Worm (Caenorhabditis elegans) whole organism, midembryonic: ENCODE measurements around the gene ZK262.20.

Experiments
- T22C8.4 ChIP-seq: fragments of 200-800 bp; sonication (Bioruptor generic); IDR thresholded peaks from 2 replicates; pipeline ENCODE4 v1.3.6; 2022; ENCODE audit warnings: missing genetic modification characterization, missing compliant biosample characterization
- cog-1 ChIP-seq: sonication (generic microtip); optimal IDR thresholded peaks from 2 replicates; lab custom pipeline; 2016; ENCODE audit warnings: missing genetic modification characterization, missing compliant biosample characterization
- flt-1 ChIP-seq: fragments of 200-800 bp; sonication (Bioruptor generic); IDR thresholded peaks from 2 replicates; pipeline ENCODE4 v1.3.6; 2022; ENCODE audit warnings: missing genetic modification characterization, missing compliant biosample characterization
- klf-2 ChIP-seq: fragments of 200-800 bp; sonication (Bioruptor generic); conservative IDR thresholded peaks from 2 replicates; pipeline ENCODE4 v1.3.6; 2022; ENCODE audit warnings: missing genetic modification reagents, missing genetic modification characterization, missing compliant biosample characterization
- med-1 ChIP-seq: sonication (generic microtip); optimal IDR thresholded peaks from 2 replicates; lab custom pipeline; 2017; ENCODE audit warnings: missing genetic modification characterization, mild to moderate bottlenecking, missing compliant biosample characterization, antibody characterized with exemption, missing genetic modification reagents; ENCODE audit not compliant: insufficient read depth
- ref-1 ChIP-seq: fragments of 200-800 bp; sonication (Bioruptor generic); conservative IDR thresholded peaks from 2 replicates; pipeline ENCODE4 v1.3.6; 2022; ENCODE audit warnings: missing genetic modification reagents, missing genetic modification characterization, missing compliant biosample characterization
- tab-1 ChIP-seq: fragments of 200-800 bp; sonication (Bioruptor generic); IDR thresholded peaks from 2 replicates; pipeline ENCODE4 v1.3.6; 2022; ENCODE audit warnings: missing genetic modification characterization, missing compliant biosample characterization
- ztf-23 ChIP-seq: fragments of 200-800 bp; sonication (Bioruptor generic); IDR thresholded peaks from 2 replicates; pipeline ENCODE4 v1.3.6; 2022; ENCODE audit warnings: missing genetic modification reagents, missing genetic modification characterization, missing compliant biosample characterization
- ztf-29 ChIP-seq: fragments of 200-800 bp; sonication (Bioruptor generic); IDR thresholded peaks from 2 replicates; pipeline ENCODE4 v1.3.6; 2022; ENCODE audit warnings: missing genetic modification reagents, missing genetic modification characterization, missing compliant biosample characterization

The ZK262.20 gene

DNA sequence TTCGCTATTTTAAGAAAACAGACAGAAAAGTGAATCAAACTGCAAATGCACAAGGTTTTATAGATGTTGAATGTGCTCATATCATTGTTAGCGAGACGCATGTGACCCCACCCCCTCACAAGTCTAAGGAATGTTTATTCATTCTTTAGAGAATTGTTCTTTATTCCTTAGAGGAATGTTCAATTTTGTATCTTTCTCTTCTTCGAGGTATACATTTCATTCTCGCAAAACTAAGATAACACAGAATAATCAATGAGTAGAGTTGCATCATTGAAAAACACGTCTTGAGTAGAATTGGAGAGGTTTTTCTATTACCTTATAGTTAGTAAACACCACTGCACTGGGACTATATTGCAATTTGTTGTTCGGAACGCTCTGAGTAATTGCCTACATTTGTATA lies at the start of gene ZK262.20:
Gene ZK262.20 (minus strand): TSS at position 101 of the 400 bp plus-strand sequence.
- TF ChIP-seq tab-1 (GFP tag; lab: Robert Waterston, UW): no peak
- no peak for TF ChIP-seq med-1 (GFP tag; lab: Kevin White, UChicago)
- no peak for TF ChIP-seq cog-1 (tag; lab: Kevin White, UChicago)
- no peak for TF ChIP-seq flt-1 (GFP tag; lab: Robert Waterston, UW)
- no peak for TF ChIP-seq T22C8.4
- no peak for TF ChIP-seq ref-1 (GFP tag; lab: Robert Waterston, UW)
- TF ChIP-seq ztf-23 (GFP tag; lab: Robert Waterston, UW): no peak
- TF ChIP-seq ztf-29 (GFP tag; lab: Robert Waterston, UW): no peak
- TF ChIP-seq klf-2 (GFP tag; lab: Robert Waterston, UW): no peak

DNA sequence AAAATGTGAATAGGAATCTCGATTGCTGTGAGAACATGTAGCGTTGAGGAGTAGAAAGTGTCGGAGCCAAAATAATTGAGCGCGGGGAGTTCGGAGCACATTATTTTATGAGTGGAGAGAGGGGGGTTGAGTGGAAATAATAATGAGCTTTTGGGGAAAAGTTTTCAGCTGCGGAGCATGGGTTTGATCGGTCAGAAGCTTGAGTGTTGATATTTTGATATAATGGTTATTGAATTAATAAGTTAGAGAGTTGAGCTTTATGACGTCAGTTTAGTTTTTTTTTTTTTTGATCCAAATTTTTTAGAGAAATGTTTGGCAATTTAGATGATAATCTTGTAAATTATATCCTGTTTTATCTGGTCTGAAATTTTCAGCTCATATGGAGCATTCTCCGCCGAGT lies 45.4 kb upstream of the ZK262.20 start, which contains the start of gene srh-178:
Gene srh-178 (minus strand): TSS at position 101 of the 400 bp plus-strand sequence.
- TF ChIP-seq med-1 (GFP tag; lab: Kevin White, UChicago) (no peak), flt-1 (GFP tag; lab: Robert Waterston, UW) (no peak), ztf-29 (GFP tag; lab: Robert Waterston, UW) (no peak), klf-2 (GFP tag; lab: Robert Waterston, UW) (no peak), ztf-23 (GFP tag; lab: Robert Waterston, UW) (no peak), cog-1 (tag; lab: Kevin White, UChicago) (no peak), tab-1 (GFP tag; lab: Robert Waterston, UW) (no peak), ref-1 (GFP tag; lab: Robert Waterston, UW) (no peak), T22C8.4 (no peak)

DNA sequence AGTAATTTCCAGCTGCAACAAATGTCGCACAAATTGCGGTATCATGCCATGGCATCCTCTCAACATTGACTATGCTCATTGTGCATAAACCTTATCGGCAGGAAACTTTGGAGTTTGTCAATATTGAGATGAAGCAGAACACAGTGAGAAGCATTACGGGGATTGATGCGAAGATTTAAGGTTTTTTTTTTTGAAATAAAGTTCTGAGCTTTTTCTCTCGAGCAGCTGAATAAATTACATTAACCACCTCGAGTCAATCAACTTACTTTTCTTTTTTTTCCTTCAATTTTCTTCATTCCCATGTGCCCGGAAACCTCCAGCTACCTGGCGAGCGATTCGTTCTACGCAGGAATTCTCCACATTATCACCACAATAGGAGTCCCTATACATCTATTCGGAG lies 41.2 kb upstream of the ZK262.20 start, which contains the start of gene srh-179:
Gene srh-179 (plus strand): TSS at position 301 of the 400 bp plus-strand sequence.
- TF ChIP-seq ztf-23 (GFP tag; lab: Robert Waterston, UW): no peak
- TF ChIP-seq med-1 (GFP tag; lab: Kevin White, UChicago): no peak
- no peak for TF ChIP-seq T22C8.4
- no peak for TF ChIP-seq ztf-29 (GFP tag; lab: Robert Waterston, UW)
- TF ChIP-seq tab-1 (GFP tag; lab: Robert Waterston, UW): no peak
- TF ChIP-seq flt-1 (GFP tag; lab: Robert Waterston, UW): no peak
- no peak for TF ChIP-seq cog-1 (tag; lab: Kevin White, UChicago)
- TF ChIP-seq ref-1 (GFP tag; lab: Robert Waterston, UW): no peak
- TF ChIP-seq klf-2 (GFP tag; lab: Robert Waterston, UW): no peak

ce11 chrV:18474223-18474622 lies 39.4 kb upstream of the ZK262.20 start, which contains the start of gene srh-181:
Gene srh-181 (plus strand): TSS chrV:18474523.
- no peak for TF ChIP-seq med-1 (GFP tag; lab: Kevin White, UChicago)

ce11 chrV:18473415-18473814 lies 38.6 kb upstream of the ZK262.20 start, which contains the start of gene srh-182:
Gene srh-182 (minus strand): TSS chrV:18473515.
- TF ChIP-seq tab-1 (GFP tag; lab: Robert Waterston, UW) (no peak), T22C8.4 (no peak), cog-1 (tag; lab: Kevin White, UChicago) (no peak), ref-1 (GFP tag; lab: Robert Waterston, UW) (no peak), klf-2 (GFP tag; lab: Robert Waterston, UW) (no peak), ztf-29 (GFP tag; lab: Robert Waterston, UW) (no peak), ztf-23 (GFP tag; lab: Robert Waterston, UW) (no peak), flt-1 (GFP tag; lab: Robert Waterston, UW) (no peak), med-1 (GFP tag; lab: Kevin White, UChicago) (no peak)

ce11 chrV:18468097-18468496 lies 33.2 kb upstream of the ZK262.20 start, which contains the start of gene ZK228.13:
Gene ZK228.13 (minus strand): TSS chrV:18468197.
- TF ChIP-seq ref-1 (GFP tag; lab: Robert Waterston, UW) (no peak), med-1 (GFP tag; lab: Kevin White, UChicago) (no peak), klf-2 (GFP tag; lab: Robert Waterston, UW) (no peak), ztf-29 (GFP tag; lab: Robert Waterston, UW) (no peak)

ce11 chrV:18462365-18462837 lies 27.5 kb upstream of the ZK262.20 start, which contains the start of gene ZK228.4:
Gene ZK228.4 (plus strand): TSS chrV:18462787.
- no peak for TF ChIP-seq ref-1 (GFP tag; lab: Robert Waterston, UW)
- no peak for TF ChIP-seq ztf-23 (GFP tag; lab: Robert Waterston, UW)
- no peak for TF ChIP-seq ztf-29 (GFP tag; lab: Robert Waterston, UW)
- no peak for TF ChIP-seq flt-1 (GFP tag; lab: Robert Waterston, UW)
- no peak for TF ChIP-seq med-1 (GFP tag; lab: Kevin White, UChicago)
- TF ChIP-seq klf-2 (GFP tag; lab: Robert Waterston, UW): no peak
- no peak for TF ChIP-seq T22C8.4
- TF ChIP-seq cog-1 (tag; lab: Kevin White, UChicago): no peak
- no peak for TF ChIP-seq tab-1 (GFP tag; lab: Robert Waterston, UW)

DNA sequence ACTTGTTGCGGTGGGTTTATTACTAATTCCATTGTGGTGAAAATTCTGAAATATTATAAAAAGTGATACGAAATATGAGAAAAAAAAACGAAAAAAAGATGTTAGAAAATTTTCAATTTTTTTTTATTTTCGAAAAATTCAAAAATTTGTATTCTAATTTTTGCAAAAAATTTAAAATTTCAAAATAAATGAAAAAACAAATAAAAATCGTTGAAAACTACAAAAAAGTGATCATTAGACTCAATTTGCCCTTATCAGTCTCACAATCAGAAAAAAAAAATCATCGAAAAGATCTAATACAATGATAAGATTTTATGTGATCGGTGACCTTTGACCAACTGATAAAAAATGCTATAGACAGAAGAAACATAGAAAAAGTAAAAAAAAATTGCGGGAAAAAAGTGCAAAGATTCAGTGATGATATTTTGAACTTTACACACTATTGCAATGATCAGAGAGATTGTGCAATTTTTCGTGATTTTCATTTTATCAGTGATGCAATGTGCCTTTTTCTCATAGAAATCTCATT lies 26.4 kb upstream of the ZK262.20 start, which contains the start of gene ZK228.3:
Gene ZK228.3 (minus strand): TSS at position 51 of the 529 bp plus-strand sequence.
- TF ChIP-seq ztf-29 (GFP tag; lab: Robert Waterston, UW) (no peak), T22C8.4 (no peak)

- TF ChIP-seq med-1 (GFP tag; lab: Kevin White, UChicago): no peak
- TF ChIP-seq ref-1 (GFP tag; lab: Robert Waterston, UW): no peak
- TF ChIP-seq ztf-23 (GFP tag; lab: Robert Waterston, UW): no peak
- TF ChIP-seq klf-2 (GFP tag; lab: Robert Waterston, UW): no peak
- TF ChIP-seq flt-1 (GFP tag; lab: Robert Waterston, UW): no peak
- no peak for TF ChIP-seq tab-1 (GFP tag; lab: Robert Waterston, UW)
- no peak for TF ChIP-seq ztf-29 (GFP tag; lab: Robert Waterston, UW)
- TF ChIP-seq T22C8.4: no peak
Observed at ce11 chrV:18456574-18456973, 21.7 kb upstream of the ZK262.20 start, which contains the start of gene ZK228.10. Gene ZK228.10 (plus strand): TSS chrV:18456874.
